Fruit fly (Drosophila melanogaster) whole organism, embryonic: Measurements from ENCODE around the gene CG31886.

Experiments used
- B-H1 ChIP-seq: fragments of 200-800 bp; sonication (Bioruptor generic); IDR thresholded peaks from 3 replicates; pipeline ENCODE4 v1.3.6; 2022; ENCODE audit warnings: missing biosample characterization, missing genetic modification characterization
- CG10565 ChIP-seq: fragments of 200-800 bp; sonication (Bioruptor generic); optimal IDR thresholded peaks from 3 replicates; lab custom pipeline; 2016; ENCODE audit warnings: missing biosample characterization, mild to moderate bottlenecking, missing genetic modification characterization
- CG11093 ChIP-seq: fragments of 200-800 bp; sonication (Bioruptor generic); IDR thresholded peaks from 3 replicates; pipeline ENCODE4 v1.3.6; 2022; ENCODE audit warnings: missing biosample characterization, missing genetic modification characterization
- CG16815 ChIP-seq: fragments of 200-800 bp; sonication (Bioruptor generic); optimal IDR thresholded peaks from 3 replicates; lab custom pipeline; 2017; ENCODE audit warnings: missing biosample characterization, mild to moderate bottlenecking, missing genetic modification characterization
- CG17186 ChIP-seq: fragments of 200-800 bp; sonication (Bioruptor generic); optimal IDR thresholded peaks from 3 replicates; lab custom pipeline; 2017; ENCODE audit warnings: missing biosample characterization, missing genetic modification reagents, missing genetic modification characterization
- CG17612 ChIP-seq: fragments of 200-800 bp; sonication (Bioruptor generic); IDR thresholded peaks from 2 replicates; pipeline ENCODE4 v1.3.6; 2022; ENCODE audit warnings: missing biosample characterization, missing genetic modification characterization
- CG1832 ChIP-seq: fragments of 200-800 bp; sonication (Bioruptor generic); optimal IDR thresholded peaks from 2 replicates; lab custom pipeline; 2017; ENCODE audit warnings: missing biosample characterization, mild to moderate bottlenecking, missing genetic modification characterization, inconsistent platforms
- CG18599 ChIP-seq: fragments of 200-800 bp; sonication (Bioruptor generic); optimal IDR thresholded peaks from 3 replicates; lab custom pipeline; 2017; ENCODE audit warnings: missing biosample characterization, missing genetic modification characterization, mild to moderate bottlenecking, moderate library complexity, missing genetic modification reagents
- CG2129 ChIP-seq: fragments of 200-800 bp; sonication (Bioruptor generic); IDR thresholded peaks from 2 replicates; pipeline ENCODE4 v1.3.6; 2022; ENCODE audit warnings: missing biosample characterization, missing genetic modification characterization; ENCODE audit not compliant: partially characterized antibody
- CG2202 ChIP-seq: fragments of 200-800 bp; sonication (Bioruptor generic); optimal IDR thresholded peaks from 2 replicates; lab custom pipeline; 2018; ENCODE audit warnings: missing biosample characterization, mild to moderate bottlenecking, missing genetic modification characterization
- CG31224 ChIP-seq: fragments of 200-800 bp; sonication (Bioruptor generic); IDR thresholded peaks from 2 replicates; pipeline ENCODE4 v1.3.6; 2022; ENCODE audit warnings: missing biosample characterization, missing genetic modification characterization
- CG3407 ChIP-seq: fragments of 200-800 bp; sonication (Bioruptor generic); optimal IDR thresholded peaks from 2 replicates; lab custom pipeline; 2018; ENCODE audit warnings: missing biosample characterization, mild to moderate bottlenecking, missing genetic modification characterization
- CG34376 ChIP-seq: fragments of 200-800 bp; sonication (Bioruptor generic); optimal IDR thresholded peaks from 2 replicates; lab custom pipeline; 2018; ENCODE audit warnings: missing biosample characterization, mild to moderate bottlenecking, missing genetic modification characterization
- CG4707 ChIP-seq: fragments of 200-800 bp; sonication (Bioruptor generic); optimal IDR thresholded peaks from 2 replicates; lab custom pipeline; 2018; ENCODE audit warnings: missing biosample characterization, mild to moderate bottlenecking, missing genetic modification characterization, moderate library complexity
- CG4730 ChIP-seq: fragments of 200-800 bp; sonication (Bioruptor generic); IDR thresholded peaks from 2 replicates; pipeline ENCODE4 v1.3.6; 2022; ENCODE audit warnings: missing biosample characterization, missing genetic modification characterization
- CG6689 ChIP-seq: fragments of 200-800 bp; sonication (Bioruptor generic); IDR thresholded peaks from 2 replicates; pipeline ENCODE4 v1.3.6; 2022; ENCODE audit warnings: missing biosample characterization, missing genetic modification characterization
- CG7745 ChIP-seq: fragments of 200-800 bp; sonication (Bioruptor generic); optimal IDR thresholded peaks from 2 replicates; lab custom pipeline; 2018; ENCODE audit warnings: missing biosample characterization, mild to moderate bottlenecking, missing genetic modification characterization, moderate library complexity
- CG8290 ChIP-seq, 3 experiments: fragments of 200-800 bp; sonication (Bioruptor generic); optimal IDR thresholded peaks; 2 replicates each; lab custom pipeline; 2016 to 2019; ENCODE audit warnings: missing biosample characterization in 3 of 3, missing genetic modification characterization in 3 of 3, mild to moderate bottlenecking in 2 of 3, moderate library complexity in 1 of 3
- CG9437 ChIP-seq: fragments of 200-800 bp; sonication (Bioruptor generic); optimal IDR thresholded peaks from 2 replicates; lab custom pipeline; 2018; ENCODE audit warnings: missing biosample characterization, mild to moderate bottlenecking, missing genetic modification characterization
- CHES-1-like ChIP-seq: fragments of 200-800 bp; sonication (Bioruptor generic); optimal IDR thresholded peaks from 2 replicates; lab custom pipeline; 2016; ENCODE audit warnings: missing biosample characterization, missing genetic modification characterization
- Dll ChIP-seq: fragments of 200-800 bp; sonication (Bioruptor generic); IDR thresholded peaks from 4 replicates; pipeline ENCODE4 v1.3.6; 2022; ENCODE audit warnings: missing biosample characterization, missing genetic modification characterization; ENCODE audit not compliant: partially characterized antibody
- GATAe ChIP-seq: fragments of 200-800 bp; sonication (Bioruptor generic); conservative IDR thresholded peaks from 2 replicates; pipeline ENCODE4 v1.3.6; 2022; ENCODE audit warnings: missing biosample characterization, missing genetic modification characterization
- Hmx ChIP-seq: fragments of 200-800 bp; sonication (Bioruptor generic); optimal IDR thresholded peaks from 2 replicates; lab custom pipeline; 2016; ENCODE audit warnings: missing biosample characterization, missing genetic modification characterization
- Jarid2 ChIP-seq: fragments of 200-800 bp; sonication (Bioruptor generic); optimal IDR thresholded peaks from 3 replicates; lab custom pipeline; 2017; ENCODE audit warnings: mild to moderate bottlenecking, missing biosample characterization, missing genetic modification reagents, missing genetic modification characterization
- Meics ChIP-seq: fragments of 200-800 bp; sonication (Bioruptor generic); optimal IDR thresholded peaks from 2 replicates; lab custom pipeline; 2017; ENCODE audit warnings: missing biosample characterization, mild to moderate bottlenecking, missing genetic modification characterization
- NC2α ChIP-seq: fragments of 200-800 bp; sonication (Bioruptor generic); optimal IDR thresholded peaks from 2 replicates; lab custom pipeline; 2016; ENCODE audit warnings: missing biosample characterization, missing genetic modification characterization
- Neu2 ChIP-seq: fragments of 200-800 bp; sonication (Bioruptor generic); optimal IDR thresholded peaks from 3 replicates; lab custom pipeline; 2016; ENCODE audit warnings: missing biosample characterization, missing genetic modification characterization, borderline replicate concordance
- PHDP ChIP-seq: fragments of 200-800 bp; sonication (Bioruptor generic); optimal IDR thresholded peaks from 3 replicates; lab custom pipeline; 2018; ENCODE audit warnings: missing biosample characterization, mild to moderate bottlenecking, missing genetic modification characterization, moderate library complexity
- Pdp1 ChIP-seq, 2 experiments: fragments of 200-800 bp; sonication (Bioruptor generic); optimal IDR thresholded peaks; 3 replicates each; lab custom pipeline; 2016; ENCODE audit warnings: missing biosample characterization in 2 of 2, missing genetic modification characterization in 2 of 2, mild to moderate bottlenecking in 1 of 2, moderate library complexity in 1 of 2
- Xbp1 ChIP-seq: fragments of 200-800 bp; sonication (Bioruptor generic); optimal IDR thresholded peaks from 3 replicates; lab custom pipeline; 2016; ENCODE audit warnings: missing biosample characterization, mild to moderate bottlenecking, missing genetic modification characterization
- ac ChIP-seq: fragments of 200-800 bp; sonication (Bioruptor generic); optimal IDR thresholded peaks from 3 replicates; lab custom pipeline; 2017; ENCODE audit warnings: missing biosample characterization, mild to moderate bottlenecking, missing genetic modification characterization
- ase ChIP-seq: fragments of 200-800 bp; sonication (Bioruptor generic); IDR thresholded peaks from 3 replicates; pipeline ENCODE4 v1.3.6; 2022; ENCODE audit warnings: missing biosample characterization, missing genetic modification characterization
- br ChIP-seq: fragments of >200 bp; optimal IDR thresholded peaks from 2 replicates; lab custom pipeline; 2017
- disco-r ChIP-seq: fragments of 200-800 bp; sonication (Bioruptor generic); optimal IDR thresholded peaks from 2 replicates; lab custom pipeline; 2016; ENCODE audit warnings: missing biosample characterization, missing genetic modification characterization
- fd96Cb ChIP-seq: fragments of 200-800 bp; sonication (Bioruptor generic); optimal IDR thresholded peaks from 2 replicates; lab custom pipeline; 2018; ENCODE audit warnings: missing biosample characterization, mild to moderate bottlenecking, missing genetic modification characterization, moderate library complexity
- grn ChIP-seq: fragments of 200-800 bp; sonication (Bioruptor generic); optimal IDR thresholded peaks from 3 replicates; lab custom pipeline; 2017; ENCODE audit warnings: missing biosample characterization, missing genetic modification characterization
- gsb-n ChIP-seq: fragments of 200-800 bp; sonication (Bioruptor generic); optimal IDR thresholded peaks from 3 replicates; lab custom pipeline; 2018; ENCODE audit warnings: missing biosample characterization, mild to moderate bottlenecking, missing genetic modification characterization
- hbn ChIP-seq: fragments of 200-800 bp; sonication (Bioruptor generic); IDR thresholded peaks from 2 replicates; pipeline ENCODE4 v1.3.6; 2022; ENCODE audit warnings: missing biosample characterization, missing genetic modification characterization; ENCODE audit not compliant: partially characterized antibody
- jumu ChIP-seq: fragments of 200-800 bp; sonication (Bioruptor generic); optimal IDR thresholded peaks from 3 replicates; lab custom pipeline; 2016; ENCODE audit warnings: missing biosample characterization, missing genetic modification characterization
- pan ChIP-seq, 4 experiments: fragments of >200 bp in 3 of 4; fragments of 200-800 bp in 1 of 4; sonication (Bioruptor generic) in 1 of 4; optimal IDR thresholded peaks in 3 of 4; IDR thresholded peaks in 1 of 4; 2 replicates each; pipeline versions ENCODE4 v1.3.6 to Lab custom; 2017 to 2022; ENCODE audit warnings: missing biosample characterization in 2 of 4, missing genetic modification characterization in 2 of 4, mixed read lengths in 1 of 4
- pita ChIP-seq: fragments of 200-800 bp; sonication (Bioruptor generic); optimal IDR thresholded peaks from 2 replicates; lab custom pipeline; 2017; ENCODE audit warnings: missing biosample characterization, mild to moderate bottlenecking, missing genetic modification characterization
- pzg ChIP-seq: fragments of 200-800 bp; sonication (Bioruptor generic); optimal IDR thresholded peaks from 3 replicates; lab custom pipeline; 2018; ENCODE audit warnings: missing biosample characterization, mild to moderate bottlenecking, missing genetic modification characterization, moderate library complexity
- repo ChIP-seq: fragments of 200-800 bp; sonication (Bioruptor generic); optimal IDR thresholded peaks from 2 replicates; lab custom pipeline; 2016; ENCODE audit warnings: missing biosample characterization, missing genetic modification characterization
- run ChIP-seq: fragments of 200-800 bp; sonication (Bioruptor generic); optimal IDR thresholded peaks from 3 replicates; lab custom pipeline; 2018; ENCODE audit warnings: missing biosample characterization, mild to moderate bottlenecking, missing genetic modification characterization
- salm ChIP-seq: fragments of 200-800 bp; sonication (Bioruptor generic); optimal IDR thresholded peaks from 2 replicates; lab custom pipeline; 2018; ENCODE audit warnings: missing biosample characterization, mild to moderate bottlenecking, missing genetic modification characterization
- sisA ChIP-seq: fragments of 200-800 bp; sonication (Bioruptor generic); IDR thresholded peaks from 2 replicates; pipeline ENCODE4 v1.3.6; 2022; ENCODE audit warnings: missing biosample characterization, missing genetic modification characterization
- wor ChIP-seq: fragments of 200-800 bp; sonication (Bioruptor generic); IDR thresholded peaks from 2 replicates; pipeline ENCODE4 v1.3.6; 2022; ENCODE audit warnings: missing biosample characterization, missing genetic modification characterization
- zfh1 ChIP-seq: fragments of 200-800 bp; sonication (Bioruptor generic); IDR thresholded peaks from 3 replicates; pipeline ENCODE4 v1.3.6; 2022; ENCODE audit warnings: missing biosample characterization, missing genetic modification characterization
- zfh2 ChIP-seq: fragments of 200-800 bp; sonication (Bioruptor generic); optimal IDR thresholded peaks from 2 replicates; lab custom pipeline; 2016; ENCODE audit warnings: missing biosample characterization, missing genetic modification characterization

CG31886 gene

dm6 chr2L:8958046-8958497 lies 779 bp downstream of the CG31886 start (continued):
- TF ChIP-seq CG8290 (GFP tag; optimal IDR thresholded peaks at IDR 0.05; lab: Kevin White, UChicago) (peak; percentile 97), CG8290 (tag; optimal IDR thresholded peaks at IDR 0.05; lab: Kevin White, UChicago) (peak; percentile 74 to 89), NC2α (GFP tag; lab: Kevin White, UChicago) (peak; percentile 77), CG7745 (tag; lab: Kevin White, UChicago) (peak; percentile 93), jumu (GFP tag; lab: Kevin White, UChicago) (peak; percentile 96), repo (GFP tag; lab: Kevin White, UChicago) (peak; percentile 86), PHDP (tag; lab: Kevin White, UChicago) (peak; percentile 95), CG17186 (GFP tag; lab: Kevin White, UChicago) (peak; percentile 23), B-H1 (GFP tag; lab: Robert Waterston, UW) (peak; percentile 98), gsb-n (tag; lab: Kevin White, UChicago) (peak; percentile 95), CG6689 (GFP tag; lab: Robert Waterston, UW) (peak; percentile 98), Neu2 (peak; percentile 35), ac (GFP tag; lab: Kevin White, UChicago) (peak; percentile 89), pan (optimal IDR thresholded peaks at IDR 0.05; lab: Kevin White, UChicago) (no peak), pan (GFP tag; optimal IDR thresholded peaks at IDR 0.05 in 1 of 2, IDR thresholded peaks at IDR 0.05 in 1 of 2) (peak in 1 of 2 experiments; percentile 99), fd96Cb (tag; lab: Kevin White, UChicago) (peak; percentile 95), CG4707 (GFP tag; lab: Kevin White, UChicago) (peak; percentile 85), hbn (no peak; the same call in 1 of the 2 replicates), Pdp1 (GFP tag; optimal IDR thresholded peaks at IDR 0.05; lab: Kevin White, UChicago) (peak; percentile 91 to 96), run (peak; percentile 98), wor (GFP tag; lab: Robert Waterston, UW) (peak; percentile 95), Dll (GFP tag; lab: Robert Waterston, UW) (0 out of 4 replicates have a peak, but pooled peaks have one; percentile 19), disco-r (GFP tag; lab: Kevin White, UChicago) (peak; percentile 68), pita (GFP tag; lab: Kevin White, UChicago) (peak; percentile 66), CG17612 (GFP tag; lab: Robert Waterston, UW) (peak; percentile 94), Hmx (GFP tag; lab: Kevin White, UChicago) (peak; percentile 81), CG1832 (GFP tag; lab: Kevin White, UChicago) (no peak), GATAe (GFP tag; lab: Robert Waterston, UW) (peak; percentile 90), CG10565 (GFP tag; lab: Kevin White, UChicago) (peak; percentile 34), Meics (GFP tag; lab: Kevin White, UChicago) (peak; percentile 92), CG2129 (GFP tag; lab: Robert Waterston, UW) (no peak), CG4730 (GFP tag; lab: Robert Waterston, UW) (peak; percentile 97), CG3407 (GFP tag; lab: Kevin White, UChicago) (peak; percentile 87), CG11093 (peak; percentile 95), sisA (GFP tag; lab: Robert Waterston, UW) (peak; percentile 98), CG9437 (GFP tag; lab: Kevin White, UChicago) (peak; percentile 78), CG18599 (GFP tag; lab: Kevin White, UChicago) (peak; percentile 95), zfh2 (GFP tag; lab: Kevin White, UChicago) (peak; percentile 79), Jarid2 (GFP tag; lab: Kevin White, UChicago) (peak; percentile 63), ase (peak; percentile 96), Xbp1 (GFP tag; lab: Kevin White, UChicago) (peak; percentile 99), CHES-1-like (peak; percentile 89), salm (tag; lab: Kevin White, UChicago) (peak; percentile 81), grn (GFP tag; lab: Kevin White, UChicago) (peak; percentile 51), CG31224 (GFP tag; lab: Robert Waterston, UW) (peak; percentile 91), zfh1 (GFP tag; lab: Robert Waterston, UW) (peak; percentile 98), pzg (GFP tag; lab: Kevin White, UChicago) (peak; percentile 56), CG2202 (tag; lab: Kevin White, UChicago) (peak; percentile 90), CG34376 (peak; percentile 68), br (lab: Kevin White, UChicago) (no peak), CG16815 (peak; percentile 94)
